Worm (Caenorhabditis elegans): ENCODE data around the gene swm-1.

DNA sequence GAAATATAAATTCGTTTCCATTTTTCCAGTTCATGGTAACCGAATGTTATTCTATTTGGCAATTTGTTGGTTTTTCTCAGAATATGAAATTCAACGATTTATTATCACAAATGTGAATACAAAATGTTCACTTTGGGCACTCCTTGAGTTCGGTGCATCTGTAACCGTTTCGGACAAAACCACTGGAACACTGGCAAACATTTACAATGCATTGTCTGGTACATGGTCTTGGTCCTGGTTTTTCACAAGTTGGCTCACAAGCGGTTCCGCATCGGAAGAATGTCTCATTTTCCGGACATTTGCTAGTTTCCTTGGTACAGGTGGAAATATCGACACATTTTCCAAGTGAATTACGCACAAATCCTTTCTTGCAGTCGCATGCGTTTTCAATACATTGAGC lies 1.4 kb downstream of the swm-1 start:
- TF ChIP-seq unc-120 (tag; optimal IDR thresholded peaks at IDR 0.05; ENCODE audit: poor library complexity, severe bottlenecking) (no peak), snpc-4 (tag; optimal IDR thresholded peaks at IDR 0.05) (no peak), hlh-1 (tag; optimal IDR thresholded peaks at IDR 0.05) (no peak), lsy-2 (tag; optimal IDR thresholded peaks at IDR 0.05) (no peak), sem-2 (GFP tag; optimal IDR thresholded peaks at IDR 0.05) (no peak)

Data from whole organism, mixed stage, embryonic.